Worm (Caenorhabditis elegans): ENCODE results near the gene Y6E2A.10.

Gene Y6E2A.10

DNA sequence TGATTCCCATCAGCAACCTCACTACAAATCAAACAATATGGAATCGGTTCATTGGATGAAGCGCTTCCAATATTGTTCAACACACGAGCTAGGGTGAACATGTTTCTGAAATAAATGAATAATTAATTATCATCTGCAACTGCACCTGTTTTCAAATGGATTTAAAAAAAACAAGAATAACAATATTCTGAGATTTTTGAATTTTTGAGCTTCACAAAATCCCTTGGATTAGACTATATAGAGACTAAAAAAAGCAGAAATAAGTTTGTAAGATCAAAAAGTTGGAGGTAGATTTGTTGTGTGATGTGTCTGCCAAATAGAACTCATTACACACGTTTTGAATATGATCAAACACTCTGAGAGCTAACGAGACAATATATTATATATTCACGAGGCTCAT, 30.6 kb downstream of the Y6E2A.10 start, which contains the start of gene nhr-199:
Gene nhr-199, minus strand, starts transcription at position 101 of the 400 bp plus-strand sequence.
- no peak for TF ChIP-seq hlh-1 (tag; optimal IDR thresholded peaks at IDR 0.05)
- TF ChIP-seq mep-1 (tag; optimal IDR thresholded peaks at IDR 0.05), result no peak
- no peak for TF ChIP-seq nhr-237 (tag; optimal IDR thresholded peaks at IDR 0.05)
- no peak for TF ChIP-seq nhr-76 (tag; optimal IDR thresholded peaks at IDR 0.05)
- no peak for TF ChIP-seq sptf-1 (tag; optimal IDR thresholded peaks at IDR 0.05)
- TF ChIP-seq elt-1 (tag; optimal IDR thresholded peaks at IDR 0.05; ENCODE audit: borderline replicate concordance, insufficient read depth), result no peak
- no peak for TF ChIP-seq ceh-83 (GFP tag; optimal IDR thresholded peaks at IDR 0.05)
- no peak for TF ChIP-seq M03D4.4 (tag; optimal IDR thresholded peaks at IDR 0.05)
- TF ChIP-seq mab-5 (tag; optimal IDR thresholded peaks at IDR 0.05), result no peak
- no peak for TF ChIP-seq lsy-2 (tag; optimal IDR thresholded peaks at IDR 0.05)
- no peak for TF ChIP-seq ham-2 (GFP tag; optimal IDR thresholded peaks at IDR 0.05)
- TF ChIP-seq sem-2 (GFP tag; optimal IDR thresholded peaks at IDR 0.05), result no peak
- TF ChIP-seq tbx-8 (GFP tag; optimal IDR thresholded peaks at IDR 0.05), result no peak
- TF ChIP-seq mls-2 (tag; optimal IDR thresholded peaks at IDR 0.05), result no peak
- no peak for TF ChIP-seq ces-1 (GFP tag; optimal IDR thresholded peaks at IDR 0.05)
- TF ChIP-seq nhr-28 (tag; optimal IDR thresholded peaks at IDR 0.05), result no peak

DNA sequence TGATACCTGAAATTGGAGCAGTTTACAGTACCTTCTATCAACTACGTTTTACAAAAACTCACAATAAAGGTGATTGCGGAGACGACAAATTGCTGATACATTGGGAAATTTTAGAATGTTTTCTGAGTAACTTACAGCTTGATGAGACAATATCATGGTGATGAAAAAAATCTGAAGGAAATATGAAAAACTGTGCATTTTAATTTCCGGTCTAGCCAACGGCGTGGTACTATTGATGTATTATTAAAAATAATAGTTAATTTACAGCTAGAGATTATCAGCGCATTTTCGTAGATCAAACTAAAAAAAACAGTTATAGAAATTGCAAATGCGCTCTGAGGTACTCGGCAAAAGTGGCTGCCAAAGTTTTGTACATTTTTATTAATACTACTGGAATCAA, 32.3 kb downstream of the Y6E2A.10 start, which contains the start of gene srx-29:
Gene srx-29, minus strand, starts transcription at position 101 of the 400 bp plus-strand sequence.
- TF ChIP-seq elt-3 (tag; optimal IDR thresholded peaks at IDR 0.05) (no peak), M03D4.4 (tag; optimal IDR thresholded peaks at IDR 0.05) (no peak), sptf-1 (tag; optimal IDR thresholded peaks at IDR 0.05) (no peak), cnd-1 (tag; optimal IDR thresholded peaks at IDR 0.05) (no peak), unc-39 (tag; optimal IDR thresholded peaks at IDR 0.05) (no peak), elt-1 (tag; optimal IDR thresholded peaks at IDR 0.05; ENCODE audit: borderline replicate concordance, insufficient read depth) (no peak), ceh-39 (tag; optimal IDR thresholded peaks at IDR 0.05) (no peak), lin-32 (GFP tag; optimal IDR thresholded peaks at IDR 0.05) (no peak), snpc-4 (tag; optimal IDR thresholded peaks at IDR 0.05) (no peak), tbx-8 (GFP tag; optimal IDR thresholded peaks at IDR 0.05) (no peak)

DNA sequence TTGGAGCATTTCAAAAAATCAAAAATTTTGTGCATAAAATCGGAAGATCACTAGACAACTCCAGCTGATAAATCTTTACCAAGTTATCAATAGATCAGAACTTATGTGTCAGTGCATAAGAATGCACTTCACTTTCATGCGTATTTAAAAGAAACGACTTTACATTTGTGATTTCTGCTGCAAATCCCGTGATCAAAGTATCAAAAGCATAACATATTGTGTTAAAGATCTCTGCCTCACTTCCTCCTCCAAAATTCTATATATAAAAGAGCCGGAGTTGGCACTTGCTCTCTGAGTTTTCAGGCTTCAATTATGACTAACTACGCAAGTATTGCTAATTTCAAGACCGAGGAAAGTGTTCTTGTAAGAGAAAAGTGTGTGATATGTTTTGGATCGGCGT, 36.7 kb downstream of the Y6E2A.10 start, which contains the start of gene nhr-198:
Gene nhr-198, plus strand, starts transcription at position 313 of the 400 bp plus-strand sequence.
- no peak for TF ChIP-seq ceh-39 (tag; optimal IDR thresholded peaks at IDR 0.05)
- no peak for TF ChIP-seq nhr-2 (tag; optimal IDR thresholded peaks at IDR 0.05)
- no peak for TF ChIP-seq mep-1 (tag; optimal IDR thresholded peaks at IDR 0.05)

DNA sequence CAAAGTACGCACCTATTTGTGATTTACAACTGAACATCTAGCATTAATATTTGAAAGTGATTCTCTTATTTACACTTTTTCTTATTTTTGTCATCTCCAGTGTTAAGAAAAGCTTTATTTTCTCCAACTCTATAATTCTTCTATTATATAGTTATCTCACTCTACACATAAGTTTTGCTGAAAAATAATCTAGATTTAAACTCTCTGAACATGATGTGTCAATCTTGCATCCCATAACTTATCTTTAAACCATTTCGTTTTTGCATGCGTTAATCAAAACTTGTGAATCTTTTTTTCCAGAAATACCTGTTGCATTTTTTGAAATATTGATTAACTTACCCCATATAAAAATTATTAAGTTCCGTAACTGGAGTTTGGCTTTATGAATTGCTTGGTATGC, 40.4 kb downstream of the Y6E2A.10 start, which contains the start of gene nhr-268:
Gene nhr-268, plus strand, starts transcription at position 301 of the 400 bp plus-strand sequence.
- TF ChIP-seq elt-1 (tag; optimal IDR thresholded peaks at IDR 0.05; ENCODE audit: borderline replicate concordance, insufficient read depth) (no peak), blmp-1 (tag; optimal IDR thresholded peaks at IDR 0.05) (no peak), drap-1 (GFP tag; optimal IDR thresholded peaks at IDR 0.05) (no peak), ceh-83 (GFP tag; optimal IDR thresholded peaks at IDR 0.05) (no peak), unc-120 (tag; optimal IDR thresholded peaks at IDR 0.05; ENCODE audit: poor library complexity, severe bottlenecking) (no peak), M03D4.4 (tag; optimal IDR thresholded peaks at IDR 0.05) (no peak), nhr-237 (tag; optimal IDR thresholded peaks at IDR 0.05) (no peak), hlh-1 (tag; optimal IDR thresholded peaks at IDR 0.05) (no peak), mep-1 (tag; optimal IDR thresholded peaks at IDR 0.05) (no peak), ham-2 (GFP tag; optimal IDR thresholded peaks at IDR 0.05) (no peak), mab-5 (tag; optimal IDR thresholded peaks at IDR 0.05) (no peak), mls-2 (tag; optimal IDR thresholded peaks at IDR 0.05) (no peak), sptf-1 (tag; optimal IDR thresholded peaks at IDR 0.05) (no peak), flh-1 (GFP tag; optimal IDR thresholded peaks at IDR 0.05) (no peak), snpc-4 (tag; optimal IDR thresholded peaks at IDR 0.05) (no peak), lsy-2 (tag; optimal IDR thresholded peaks at IDR 0.05) (no peak), unc-39 (tag; optimal IDR thresholded peaks at IDR 0.05) (no peak)

DNA sequence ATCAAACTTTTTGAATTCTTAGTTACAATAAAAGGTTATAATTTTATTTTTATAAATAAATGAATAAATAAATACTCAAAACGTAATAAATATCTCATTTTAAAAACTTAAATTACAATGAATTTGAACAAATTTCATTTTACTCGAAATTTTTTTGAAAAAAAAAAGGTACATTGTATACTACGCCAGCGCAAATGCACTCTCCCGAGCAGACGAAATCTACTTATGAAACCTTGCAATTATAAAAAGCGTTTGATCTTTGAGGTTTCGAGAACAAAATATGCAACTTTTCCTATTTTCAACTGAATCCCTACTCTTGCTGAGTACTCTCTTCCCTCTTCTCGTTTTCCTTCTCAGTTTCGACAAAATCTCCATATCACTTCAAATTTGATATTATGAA, 42.7 kb downstream of the Y6E2A.10 start, which contains the start of gene nhr-197:
Gene nhr-197, plus strand, starts transcription at position 301 of the 400 bp plus-strand sequence.
- no peak for TF ChIP-seq lin-32 (GFP tag; optimal IDR thresholded peaks at IDR 0.05)
- no peak for TF ChIP-seq ztf-11 (tag; optimal IDR thresholded peaks at IDR 0.05)
- TF ChIP-seq ceh-39 (tag; optimal IDR thresholded peaks at IDR 0.05), result no peak
- TF ChIP-seq ceh-43 (GFP tag; optimal IDR thresholded peaks at IDR 0.05), result no peak
- TF ChIP-seq ces-1 (GFP tag; optimal IDR thresholded peaks at IDR 0.05), result no peak
- no peak for TF ChIP-seq M03D4.4 (tag; optimal IDR thresholded peaks at IDR 0.05)
- TF ChIP-seq bed-3 (GFP tag; optimal IDR thresholded peaks at IDR 0.05), result no peak

Data from whole organism, mixed stage, embryonic.